Worm (Caenorhabditis elegans) whole organism, late embryonic: ENCODE data around the gene fbxa-206.

Experiments
- F13H6.1 ChIP-seq: sonication (generic microtip); optimal IDR thresholded peaks from 2 replicates; lab custom pipeline; 2016; ENCODE audit warnings: missing genetic modification characterization, missing compliant biosample characterization
- K02D7.2 ChIP-seq: sonication (generic microtip); optimal IDR thresholded peaks from 2 replicates; lab custom pipeline; 2017; ENCODE audit warnings: mild to moderate bottlenecking, missing genetic modification characterization, missing compliant biosample characterization
- ahr-1 ChIP-seq: sonication (generic microtip); optimal IDR thresholded peaks from 2 replicates; lab custom pipeline; 2016; ENCODE audit warnings: missing genetic modification characterization, missing compliant biosample characterization
- ama-1 ChIP-seq: fragments of 150-350 bp; optimal IDR thresholded peaks from 2 replicates; lab custom pipeline; 2014
- ceh-18 ChIP-seq: sonication (generic microtip); optimal IDR thresholded peaks from 2 replicates; lab custom pipeline; 2016; ENCODE audit warnings: missing genetic modification characterization, missing compliant biosample characterization
- ceh-19 ChIP-seq: fragments of 200-800 bp; sonication (Bioruptor generic); optimal IDR thresholded peaks from 2 replicates; lab custom pipeline; 2018; ENCODE audit warnings: mild to moderate bottlenecking, missing genetic modification characterization, missing compliant biosample characterization
- ceh-24 ChIP-seq: sonication (generic microtip); optimal IDR thresholded peaks from 2 replicates; lab custom pipeline; 2016; ENCODE audit warnings: mild to moderate bottlenecking, missing genetic modification characterization, missing compliant biosample characterization
- ceh-31 ChIP-seq: sonication (generic microtip); optimal IDR thresholded peaks from 2 replicates; lab custom pipeline; 2016; ENCODE audit warnings: missing genetic modification characterization, missing compliant biosample characterization
- ceh-34 ChIP-seq: sonication (generic microtip); optimal IDR thresholded peaks from 2 replicates; lab custom pipeline; 2016; ENCODE audit warnings: mild to moderate bottlenecking, missing genetic modification characterization, missing compliant biosample characterization
- ceh-45 ChIP-seq: fragments of 200-800 bp; sonication (Bioruptor generic); IDR thresholded peaks from 2 replicates; pipeline ENCODE4 v1.3.6; 2022; ENCODE audit warnings: missing genetic modification reagents, missing genetic modification characterization, missing compliant biosample characterization
- ceh-6 ChIP-seq: fragments of 200-800 bp; sonication (Bioruptor generic); optimal IDR thresholded peaks from 2 replicates; lab custom pipeline; 2018; ENCODE audit warnings: mild to moderate bottlenecking, missing genetic modification characterization, missing compliant biosample characterization
- ceh-9 ChIP-seq: sonication (generic microtip); optimal IDR thresholded peaks from 2 replicates; lab custom pipeline; 2016; ENCODE audit warnings: mild to moderate bottlenecking, missing genetic modification characterization, inconsistent platforms, missing compliant biosample characterization
- che-1 ChIP-seq: sonication (generic microtip); optimal IDR thresholded peaks from 2 replicates; lab custom pipeline; 2016; ENCODE audit warnings: mild to moderate bottlenecking, missing genetic modification characterization, missing compliant biosample characterization
- dve-1 ChIP-seq: sonication (generic microtip); optimal IDR thresholded peaks from 2 replicates; lab custom pipeline; 2017; ENCODE audit warnings: antibody characterized with exemption, mild to moderate bottlenecking, missing genetic modification characterization, missing compliant biosample characterization
- eyg-1 ChIP-seq: sonication (generic microtip); optimal IDR thresholded peaks from 2 replicates; lab custom pipeline; 2016; ENCODE audit warnings: missing genotype, missing genetic modification characterization, missing compliant biosample characterization
- fkh-6 ChIP-seq: sonication (generic microtip); optimal IDR thresholded peaks from 2 replicates; lab custom pipeline; 2016; ENCODE audit warnings: missing genetic modification characterization, missing compliant biosample characterization
- gmeb-2 ChIP-seq: sonication (generic microtip); optimal IDR thresholded peaks from 2 replicates; lab custom pipeline; 2016; ENCODE audit warnings: missing genetic modification characterization, inconsistent platforms, missing compliant biosample characterization
- hlh-6 ChIP-seq: sonication (generic microtip); optimal IDR thresholded peaks from 2 replicates; lab custom pipeline; 2016; ENCODE audit warnings: missing genotype, missing genetic modification characterization, missing compliant biosample characterization
- madf-2 ChIP-seq: sonication (generic microtip); optimal IDR thresholded peaks from 2 replicates; lab custom pipeline; 2017; ENCODE audit warnings: missing genetic modification characterization, missing compliant biosample characterization
- mec-3 ChIP-seq: sonication (generic microtip); optimal IDR thresholded peaks from 2 replicates; lab custom pipeline; 2016; ENCODE audit warnings: borderline replicate concordance, missing genetic modification characterization, missing compliant biosample characterization
- nfya-1 ChIP-seq: sonication (generic microtip); optimal IDR thresholded peaks from 2 replicates; lab custom pipeline; 2017; ENCODE audit warnings: missing genetic modification characterization, mild to moderate bottlenecking, missing compliant biosample characterization, antibody characterized with exemption, moderate library complexity
- nhr-232 ChIP-seq: sonication (generic microtip); optimal IDR thresholded peaks from 2 replicates; lab custom pipeline; 2016; ENCODE audit warnings: missing genetic modification characterization, missing compliant biosample characterization
- npax-4 ChIP-seq: sonication (generic microtip); optimal IDR thresholded peaks from 2 replicates; lab custom pipeline; 2016; ENCODE audit warnings: missing genetic modification characterization, missing compliant biosample characterization
- odd-2 ChIP-seq: sonication (generic microtip); optimal IDR thresholded peaks from 2 replicates; lab custom pipeline; 2017; ENCODE audit warnings: antibody characterized with exemption, mild to moderate bottlenecking, missing genetic modification characterization, missing compliant biosample characterization
- pag-3 ChIP-seq: sonication (generic microtip); optimal IDR thresholded peaks from 2 replicates; lab custom pipeline; 2016; ENCODE audit warnings: missing compliant biosample characterization, missing genetic modification characterization, borderline replicate concordance
- pat-9 ChIP-seq: fragments of 200-800 bp; sonication (Bioruptor generic); optimal IDR thresholded peaks from 2 replicates; lab custom pipeline; 2018; ENCODE audit warnings: mild to moderate bottlenecking, missing genetic modification characterization, moderate library complexity, missing compliant biosample characterization
- pha-4 ChIP-seq: fragments of 150-350 bp; optimal IDR thresholded peaks from 2 replicates; lab custom pipeline; 2018; ENCODE audit warnings: missing biosample characterization, missing genetic modification reagents, missing genetic modification characterization
- pqm-1 ChIP-seq: sonication (generic microtip); optimal IDR thresholded peaks from 2 replicates; lab custom pipeline; 2016; ENCODE audit warnings: missing genetic modification characterization, missing compliant biosample characterization
- ref-2 ChIP-seq: sonication (generic microtip); optimal IDR thresholded peaks from 2 replicates; lab custom pipeline; 2016; ENCODE audit warnings: missing genetic modification characterization, missing compliant biosample characterization
- sdc-2 ChIP-seq: sonication (generic microtip); optimal IDR thresholded peaks from 2 replicates; lab custom pipeline; 2016; ENCODE audit warnings: missing genotype, missing genetic modification characterization, missing compliant biosample characterization
- sox-2 ChIP-seq: fragments of 200-800 bp; sonication (Bioruptor generic); IDR thresholded peaks from 2 replicates; pipeline ENCODE4 v1.3.6; 2022; ENCODE audit warnings: missing genetic modification reagents, missing genetic modification characterization, missing compliant biosample characterization
- syd-9 ChIP-seq: sonication (generic microtip); optimal IDR thresholded peaks from 2 replicates; lab custom pipeline; 2016; ENCODE audit warnings: mild to moderate bottlenecking, missing genetic modification characterization, moderate library complexity, missing compliant biosample characterization
- tbx-2 ChIP-seq: sonication (generic microtip); optimal IDR thresholded peaks from 2 replicates; lab custom pipeline; 2016; ENCODE audit warnings: missing genetic modification characterization, missing compliant biosample characterization
- tbx-7 ChIP-seq: sonication (generic microtip); optimal IDR thresholded peaks from 2 replicates; lab custom pipeline; 2016; ENCODE audit warnings: missing genotype, missing genetic modification characterization, missing compliant biosample characterization
- unc-42 ChIP-seq: sonication (generic microtip); optimal IDR thresholded peaks from 2 replicates; lab custom pipeline; 2016; ENCODE audit warnings: missing genotype, missing genetic modification characterization, missing compliant biosample characterization
- unc-86 ChIP-seq: sonication (generic microtip); optimal IDR thresholded peaks from 2 replicates; lab custom pipeline; 2016; ENCODE audit warnings: missing genetic modification characterization, missing compliant biosample characterization
- zip-5 ChIP-seq: sonication (generic microtip); optimal IDR thresholded peaks from 2 replicates; lab custom pipeline; 2016; ENCODE audit warnings: missing genetic modification characterization, missing compliant biosample characterization
- ztf-16 ChIP-seq: sonication (generic microtip); optimal IDR thresholded peaks from 2 replicates; lab custom pipeline; 2017; ENCODE audit warnings: missing genetic modification characterization, missing compliant biosample characterization

The fbxa-206 gene

ce11 chrV:16888788-16889325 is 29.4 kb downstream of the fbxa-206 start, which contains the start of the genes ifas-2 and fbxa-44:
Gene ifas-2 (minus strand): TSS chrV:16888888.
Gene fbxa-44 (plus strand): TSS chrV:16889275.
- no peak for TF ChIP-seq fkh-6
- no peak for TF ChIP-seq unc-42 (tag; lab: Kevin White, UChicago)
- no peak for TF ChIP-seq ceh-19
- no peak for TF ChIP-seq ceh-34 (tag; lab: Kevin White, UChicago)
- no peak for TF ChIP-seq gmeb-2
- no peak for TF ChIP-seq mec-3 (tag; lab: Kevin White, UChicago)
- no peak for TF ChIP-seq zip-5
- no peak for TF ChIP-seq ceh-45 (GFP tag; lab: Robert Waterston, UW)
- TF ChIP-seq eyg-1 (tag; lab: Kevin White, UChicago): no peak
- TF ChIP-seq pha-4: no peak
- no peak for TF ChIP-seq ceh-18
- no peak for TF ChIP-seq madf-2 (tag; lab: Kevin White, UChicago)
- TF ChIP-seq F13H6.1 (tag; lab: Kevin White, UChicago): no peak
- TF ChIP-seq pat-9: no peak
- no peak for TF ChIP-seq che-1 (tag; lab: Kevin White, UChicago)
- TF ChIP-seq ref-2 (tag; lab: Kevin White, UChicago): no peak
- no peak for TF ChIP-seq ceh-6
- no peak for TF ChIP-seq pqm-1
- no peak for TF ChIP-seq nfya-1 (tag; lab: Kevin White, UChicago)

- TF ChIP-seq tbx-2 (no peak), nhr-232 (tag; lab: Kevin White, UChicago) (no peak), pag-3 (no peak), ceh-31 (tag; lab: Kevin White, UChicago) (no peak), hlh-6 (no peak), K02D7.2 (tag; lab: Kevin White, UChicago) (no peak), syd-9 (tag; lab: Kevin White, UChicago) (no peak), ceh-9 (tag; lab: Kevin White, UChicago) (no peak), sox-2 (GFP tag; lab: Robert Waterston, UW) (no peak), pqm-1 (no peak)
These were observed 33.5 kb downstream of the fbxa-206 start, which contains the start of gene F09C6.13 for ce11 chrV:16884744-16885143. Gene F09C6.13 (plus strand): TSS chrV:16885044.

- TF ChIP-seq fkh-6 (no peak), unc-86 (tag; lab: Kevin White, UChicago) (no peak), ceh-19 (no peak), pat-9 (no peak), tbx-7 (no peak), ceh-45 (GFP tag; lab: Robert Waterston, UW) (no peak), npax-4 (no peak)
- TF ChIP-seq, all 69 proteins: peak for 0
These were observed 35.9 kb downstream of the fbxa-206 start, which contains the start of the genes F09C6.11 and F09C6.12 for ce11 chrV:16882260-16882918. Gene F09C6.11 (minus strand): TSS chrV:16882310. Gene F09C6.12 (plus strand): TSS chrV:16882868.

ce11 chrV:16880679-16881078 is 37.6 kb downstream of the fbxa-206 start, which contains the start of gene F09C6.14:
Gene F09C6.14 (plus strand): TSS chrV:16880979.
- TF ChIP-seq tbx-7: no peak
- no peak for TF ChIP-seq ceh-24 (tag; lab: Kevin White, UChicago)
- TF ChIP-seq ztf-16 (tag; lab: Kevin White, UChicago): no peak
- TF ChIP-seq eyg-1 (tag; lab: Kevin White, UChicago): no peak
- TF ChIP-seq odd-2 (tag; lab: Kevin White, UChicago): no peak
- TF ChIP-seq ceh-18: no peak
- no peak for TF ChIP-seq pag-3
- no peak for TF ChIP-seq ahr-1 (tag; lab: Kevin White, UChicago)
- no peak for TF ChIP-seq che-1 (tag; lab: Kevin White, UChicago)
- no peak for TF ChIP-seq tbx-2
- TF ChIP-seq ceh-6: no peak
- TF ChIP-seq dve-1 (tag; lab: Kevin White, UChicago): no peak
- TF ChIP-seq ama-1 (lab: Kevin White, UChicago): no peak
- TF ChIP-seq mec-3 (tag; lab: Kevin White, UChicago): no peak
- no peak for TF ChIP-seq pha-4
- no peak for TF ChIP-seq sdc-2
- no peak for TF ChIP-seq ceh-31 (tag; lab: Kevin White, UChicago)
